Worm (Caenorhabditis elegans) whole organism, L3 larva: ENCODE results near the gene D2062.5.
"Not testable (repeated sequence)": the region's sequence is repeated elsewhere in the genome, so short reads cannot be mapped to it uniquely, and the experiment has no call there.

Experiments used
- mdl-1 ChIP-seq: fragments of 150-350 bp; optimal IDR thresholded peaks from 2 replicates; lab custom pipeline; 2014; ENCODE audit warnings: missing biosample characterization, missing genetic modification characterization
- nhr-11 ChIP-seq: fragments of 150-350 bp; optimal IDR thresholded peaks from 2 replicates; lab custom pipeline; 2014; ENCODE audit warnings: missing biosample characterization, missing genetic modification characterization
- sea-2 ChIP-seq: fragments of 150-350 bp; sonication (generic microtip); optimal IDR thresholded peaks from 4 replicates; lab custom pipeline; 2014; ENCODE audit warnings: missing biosample characterization, missing genetic modification reagents, missing genetic modification characterization
- ztf-11 ChIP-seq: fragments of 150-350 bp; optimal IDR thresholded peaks from 2 replicates; lab custom pipeline; 2014; ENCODE audit warnings: missing biosample characterization, missing genetic modification characterization

ce11 chrII:2616634-2617033 lies 5.9 kb upstream of the D2062.5 start, which contains the start of gene msrp-5:
- not testable (repeated sequence) for TF ChIP-seq sea-2; mdl-1; ztf-11 (tag; lab: Kevin White, UChicago); nhr-11
